Worm (Caenorhabditis elegans) whole organism, early embryonic: ENCODE data around the gene samt-1.
"Not testable (repeated sequence)": the region's sequence is repeated elsewhere in the genome, so short reads cannot be mapped to it uniquely, and the experiment has no call there.

ENCODE experiments used
- B0310.2 ChIP-seq: sonication (generic microtip); optimal IDR thresholded peaks from 2 replicates; lab custom pipeline; 2016; ENCODE audit warnings: mild to moderate bottlenecking, missing genetic modification characterization, missing compliant biosample characterization
- F13C5.2 ChIP-seq: sonication (generic microtip); optimal IDR thresholded peaks from 2 replicates; lab custom pipeline; 2017; ENCODE audit warnings: mild to moderate bottlenecking, missing genetic modification characterization, inconsistent platforms, missing compliant biosample characterization
- aly-1 ChIP-seq: sonication (generic microtip); optimal IDR thresholded peaks from 2 replicates; lab custom pipeline; 2016; ENCODE audit warnings: missing genetic modification characterization, missing compliant biosample characterization
- ama-1 ChIP-seq: fragments of 150-350 bp; optimal IDR thresholded peaks from 2 replicates; lab custom pipeline; 2014
- ceh-13 ChIP-seq: fragments of 200-800 bp; sonication (Bioruptor generic); optimal IDR thresholded peaks from 2 replicates; lab custom pipeline; 2018; ENCODE audit warnings: mild to moderate bottlenecking, missing genetic modification characterization, missing compliant biosample characterization
- ceh-36 ChIP-seq: sonication (generic microtip); optimal IDR thresholded peaks from 2 replicates; lab custom pipeline; 2016; ENCODE audit warnings: missing genetic modification characterization, inconsistent platforms, missing compliant biosample characterization
- ets-7 ChIP-seq: sonication (generic microtip); optimal IDR thresholded peaks from 2 replicates; lab custom pipeline; 2016; ENCODE audit warnings: missing genotype, missing genetic modification characterization, missing compliant biosample characterization
- flt-1 ChIP-seq: fragments of 200-800 bp; sonication (Bioruptor generic); IDR thresholded peaks from 2 replicates; pipeline ENCODE4 v1.3.6; 2022; ENCODE audit warnings: missing genetic modification characterization, missing compliant biosample characterization
- hmbx-1 ChIP-seq: sonication (generic microtip); optimal IDR thresholded peaks from 2 replicates; lab custom pipeline; 2016; ENCODE audit warnings: mild to moderate bottlenecking, missing genetic modification characterization, missing compliant biosample characterization
- hmg-4 ChIP-seq: fragments of 200-800 bp; sonication (Bioruptor generic); optimal IDR thresholded peaks from 2 replicates; lab custom pipeline; 2018; ENCODE audit warnings: mild to moderate bottlenecking, missing genetic modification characterization, missing compliant biosample characterization
- hnd-1 ChIP-seq: sonication (generic microtip); optimal IDR thresholded peaks from 2 replicates; lab custom pipeline; 2016; ENCODE audit warnings: missing genetic modification characterization, missing compliant biosample characterization
- pes-1 ChIP-seq: fragments of 200-800 bp; sonication (Bioruptor generic); IDR thresholded peaks from 2 replicates; pipeline ENCODE4 v1.3.6; 2022; ENCODE audit warnings: missing genetic modification reagents, missing genetic modification characterization, missing compliant biosample characterization
- scrt-1 ChIP-seq: fragments of 200-800 bp; sonication (Bioruptor generic); IDR thresholded peaks from 2 replicates; pipeline ENCODE4 v1.3.6; 2022; ENCODE audit warnings: missing genetic modification characterization, missing compliant biosample characterization
- sea-1 ChIP-seq: fragments of 200-800 bp; sonication (Bioruptor generic); conservative IDR thresholded peaks from 2 replicates; pipeline ENCODE4 v1.3.6; 2022; ENCODE audit warnings: missing genetic modification characterization, missing compliant biosample characterization
- tbx-11 ChIP-seq: fragments of 200-800 bp; sonication (Bioruptor generic); IDR thresholded peaks from 2 replicates; pipeline ENCODE4 v1.3.6; 2022; ENCODE audit warnings: missing genetic modification characterization, missing compliant biosample characterization
- tbx-37 ChIP-seq: fragments of 200-800 bp; sonication (Bioruptor generic); conservative IDR thresholded peaks from 2 replicates; pipeline ENCODE4 v1.3.6; 2022; ENCODE audit warnings: missing genetic modification reagents, missing genetic modification characterization, missing compliant biosample characterization
- tra-4 ChIP-seq: sonication (generic microtip); optimal IDR thresholded peaks from 2 replicates; lab custom pipeline; 2017; ENCODE audit warnings: missing genetic modification characterization, missing compliant biosample characterization

The samt-1 gene

DNA sequence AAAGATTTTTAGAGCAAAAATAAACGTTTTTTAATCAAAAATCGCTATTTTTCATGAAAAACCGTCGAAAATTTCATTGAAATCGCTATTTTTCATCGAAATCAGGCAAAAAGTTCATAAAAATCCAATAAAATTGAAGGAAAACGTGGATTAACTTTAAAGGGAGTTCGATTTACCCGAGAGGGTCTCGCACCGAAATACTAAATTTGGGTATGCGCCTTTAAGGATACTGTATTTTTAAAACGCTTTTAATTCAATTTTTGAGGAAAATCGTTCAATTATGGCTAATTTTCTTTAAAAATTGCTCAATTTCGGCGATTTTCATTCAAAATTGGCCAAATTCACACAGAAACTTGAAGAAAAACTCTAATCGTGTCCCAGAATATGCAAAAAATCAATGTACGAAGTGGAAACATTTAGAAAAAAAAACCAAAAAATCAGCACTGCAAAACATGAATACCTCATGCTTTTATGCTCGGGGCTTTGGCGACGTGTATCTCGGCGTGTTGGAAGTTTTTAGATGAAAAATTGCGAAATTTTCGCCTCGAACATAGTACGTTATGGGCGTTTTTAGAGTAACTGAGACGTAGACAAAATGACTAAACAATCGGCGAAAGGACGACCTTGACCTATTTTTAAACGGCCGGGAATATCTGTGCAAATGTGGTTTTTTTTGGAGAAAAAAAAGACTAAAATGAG, 38.3 kb upstream of the samt-1 start:
- TF ChIP-seq ama-1 (lab: Kevin White, UChicago) (no peak), tbx-37 (GFP tag; lab: Robert Waterston, UW) (no peak), ets-7 (tag; lab: Kevin White, UChicago) (no peak), hnd-1 (no peak), ceh-36 (no peak), hmbx-1 (tag; lab: Kevin White, UChicago) (no peak)

DNA sequence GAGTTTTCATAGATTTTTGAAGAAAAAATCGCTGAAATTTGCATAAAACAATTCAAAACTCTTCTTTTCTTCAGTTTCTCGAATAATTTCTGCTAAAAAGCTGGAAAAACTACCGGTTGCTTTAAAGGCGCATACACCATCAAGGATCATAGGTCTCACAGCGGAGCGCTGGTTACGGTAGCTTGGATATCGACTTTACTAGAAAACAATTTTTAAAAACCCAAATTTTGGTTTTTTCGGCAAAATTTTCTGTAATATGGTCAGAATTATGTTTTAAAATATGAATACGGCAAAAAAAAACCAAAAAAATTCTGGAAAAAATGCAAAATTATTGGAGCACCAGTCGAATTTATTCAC, 37.7 kb upstream of the samt-1 start:
- TF ChIP-seq B0310.2 (tag; lab: Kevin White, UChicago) (no peak), tra-4 (tag; lab: Kevin White, UChicago) (no peak), ets-7 (tag; lab: Kevin White, UChicago) (no peak), ama-1 (lab: Kevin White, UChicago) (no peak), pes-1 (no peak), tbx-37 (GFP tag; lab: Robert Waterston, UW) (no peak), flt-1 (GFP tag; lab: Robert Waterston, UW) (no peak), aly-1 (no peak), scrt-1 (no peak), ceh-13 (GFP tag; lab: Kevin White, UChicago) (no peak), hmg-4 (GFP tag; lab: Kevin White, UChicago) (no peak), ceh-36 (no peak), hmbx-1 (tag; lab: Kevin White, UChicago) (no peak), tbx-11 (GFP tag; lab: Robert Waterston, UW) (no peak), F13C5.2 (tag; lab: Kevin White, UChicago) (no peak), sea-1 (GFP tag; lab: Robert Waterston, UW) (no peak), hnd-1 (no peak)

DNA sequence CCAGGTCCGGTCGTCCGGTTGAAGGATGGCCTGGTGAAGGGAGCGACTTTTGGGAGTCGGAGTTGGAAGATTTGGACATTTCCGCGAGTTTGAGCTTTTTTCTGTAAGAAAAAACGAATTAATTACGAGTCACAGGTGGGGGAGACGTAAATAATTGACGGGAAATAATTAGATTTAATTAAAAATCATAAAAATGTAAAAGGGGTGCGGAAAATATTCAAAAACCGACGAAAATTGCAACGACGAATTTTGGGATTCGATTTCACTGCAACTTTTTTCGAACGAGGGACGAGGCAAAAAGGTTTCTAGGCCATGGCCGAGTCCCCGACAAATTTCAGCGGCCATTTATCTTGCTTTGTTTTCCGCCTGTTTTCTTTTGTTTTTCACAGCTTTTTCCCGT, 36.6 kb upstream of the samt-1 start, which contains the start of gene Y54G2A.19:
TSS of gene Y54G2A.19 (minus strand) at position 101 of the 400 bp plus-strand sequence.
- TF ChIP-seq tra-4 (tag; lab: Kevin White, UChicago); aly-1; hmg-4 (GFP tag; lab: Kevin White, UChicago): not testable (repeated sequence)

DNA sequence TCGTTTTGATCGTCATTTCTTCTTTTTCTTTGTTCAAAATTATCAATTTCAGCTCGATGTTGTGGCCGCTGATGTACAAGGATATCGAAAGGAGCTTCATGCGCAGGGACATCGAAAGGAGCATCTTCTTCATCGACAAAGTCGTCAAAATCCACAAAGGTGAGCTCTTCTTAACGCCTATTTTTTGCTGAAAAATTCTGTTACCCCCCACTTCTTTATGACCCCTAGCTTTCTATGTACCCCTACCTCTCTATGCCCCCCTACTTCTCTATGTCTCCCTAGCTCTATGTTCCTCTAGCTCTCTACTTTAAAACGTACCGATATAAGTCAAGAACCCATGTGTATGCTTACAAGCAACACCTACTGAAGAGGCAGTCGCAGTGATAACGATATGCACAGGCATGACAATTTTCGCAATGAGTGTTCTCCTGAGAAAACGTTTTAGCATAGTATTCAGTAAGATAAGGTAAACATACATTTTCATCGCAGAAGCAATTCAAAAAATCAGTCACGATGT, 33.5 kb upstream of the samt-1 start, which contains the start of gene Y54G2A.36:
TSS of gene Y54G2A.36 (plus strand) at position 51 of the 517 bp plus-strand sequence.
- TF ChIP-seq B0310.2 (tag; lab: Kevin White, UChicago) (no peak), hmg-4 (GFP tag; lab: Kevin White, UChicago) (no peak), aly-1 (no peak), pes-1 (no peak), scrt-1 (no peak), hmbx-1 (tag; lab: Kevin White, UChicago) (no peak), tbx-11 (GFP tag; lab: Robert Waterston, UW) (no peak), tra-4 (tag; lab: Kevin White, UChicago) (no peak), ceh-13 (GFP tag; lab: Kevin White, UChicago) (no peak), F13C5.2 (tag; lab: Kevin White, UChicago) (no peak), hnd-1 (no peak), ets-7 (tag; lab: Kevin White, UChicago) (no peak), sea-1 (GFP tag; lab: Robert Waterston, UW) (no peak), ceh-36 (no peak), ama-1 (lab: Kevin White, UChicago) (no peak), tbx-37 (GFP tag; lab: Robert Waterston, UW) (no peak), flt-1 (GFP tag; lab: Robert Waterston, UW) (no peak)

DNA sequence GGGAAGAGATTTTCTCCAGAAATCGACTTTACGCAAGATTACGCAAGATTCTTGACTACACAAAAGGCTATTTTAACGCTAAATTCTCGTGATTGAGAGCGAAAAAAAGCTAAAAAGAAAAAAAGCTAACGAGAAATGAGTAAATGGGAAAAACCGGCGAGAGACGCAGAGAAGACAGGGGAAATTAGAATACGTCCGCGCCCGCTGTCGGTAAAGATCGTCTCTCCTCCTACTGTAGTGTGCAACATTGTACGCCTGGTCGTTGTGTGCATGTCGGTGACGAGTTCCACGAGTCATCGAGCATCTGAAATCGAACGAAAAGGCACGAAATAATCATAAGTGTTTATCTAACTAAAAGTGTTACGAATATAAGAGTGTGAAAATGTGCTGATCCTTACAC, 16.7 kb upstream of the samt-1 start:
- no peak for TF ChIP-seq tbx-37 (GFP tag; lab: Robert Waterston, UW)
- TF ChIP-seq sea-1 (GFP tag; lab: Robert Waterston, UW): no peak
- no peak for TF ChIP-seq ceh-13 (GFP tag; lab: Kevin White, UChicago)
- TF ChIP-seq ets-7 (tag; lab: Kevin White, UChicago): no peak
- no peak for TF ChIP-seq ama-1 (lab: Kevin White, UChicago)
- no peak for TF ChIP-seq F13C5.2 (tag; lab: Kevin White, UChicago)
- TF ChIP-seq pes-1: no peak
- TF ChIP-seq tra-4 (tag; lab: Kevin White, UChicago): no peak
- TF ChIP-seq scrt-1: no peak
- TF ChIP-seq ceh-36: no peak
- no peak for TF ChIP-seq B0310.2 (tag; lab: Kevin White, UChicago)
- no peak for TF ChIP-seq hmbx-1 (tag; lab: Kevin White, UChicago)

DNA sequence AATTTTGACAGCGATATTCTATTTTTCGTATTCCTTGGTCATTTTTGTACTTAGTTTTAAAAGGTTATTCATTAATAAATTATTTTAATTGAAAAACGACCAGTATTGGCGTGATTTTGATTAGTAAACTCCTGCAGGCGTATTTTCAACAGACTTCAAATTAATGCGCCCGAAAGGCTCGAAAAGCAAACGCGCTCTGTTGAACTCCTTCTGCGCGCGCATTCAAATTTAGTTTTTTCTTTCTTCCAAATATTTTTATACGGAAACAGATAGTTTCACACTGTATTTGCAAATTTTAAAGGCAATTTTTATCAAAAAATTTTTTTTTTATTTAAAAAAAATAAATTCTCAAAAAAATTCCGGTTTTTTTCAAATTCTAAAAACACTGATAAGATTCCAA, 15.2 kb upstream of the samt-1 start:
- TF ChIP-seq scrt-1: no peak
- no peak for TF ChIP-seq F13C5.2 (tag; lab: Kevin White, UChicago)
- no peak for TF ChIP-seq ets-7 (tag; lab: Kevin White, UChicago)

DNA sequence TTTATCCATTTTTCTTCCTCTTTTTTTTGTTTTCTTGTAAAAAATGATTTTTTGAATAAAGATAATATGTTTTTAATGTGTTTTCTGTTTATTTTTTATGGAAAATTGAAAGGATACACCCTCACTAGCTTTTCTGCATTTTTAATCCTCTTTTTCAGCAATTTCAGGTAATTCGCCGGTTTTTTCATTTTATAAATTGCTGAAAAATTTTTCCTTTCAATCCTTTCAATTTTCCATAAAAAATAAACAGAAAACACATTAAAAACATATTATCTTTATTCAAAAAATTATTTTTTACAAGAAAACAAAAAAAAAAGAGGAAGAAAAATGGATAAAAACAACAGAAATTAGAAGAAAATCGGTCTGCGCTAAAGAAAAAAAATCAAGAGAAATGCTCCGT, 13.5 kb upstream of the samt-1 start, which contains the start of gene Y54G2A.50:
TSS of gene Y54G2A.50 (plus strand) at position 301 of the 400 bp plus-strand sequence.
- not testable (repeated sequence) for TF ChIP-seq hmg-4 (GFP tag; lab: Kevin White, UChicago); hmbx-1 (tag; lab: Kevin White, UChicago); aly-1

DNA sequence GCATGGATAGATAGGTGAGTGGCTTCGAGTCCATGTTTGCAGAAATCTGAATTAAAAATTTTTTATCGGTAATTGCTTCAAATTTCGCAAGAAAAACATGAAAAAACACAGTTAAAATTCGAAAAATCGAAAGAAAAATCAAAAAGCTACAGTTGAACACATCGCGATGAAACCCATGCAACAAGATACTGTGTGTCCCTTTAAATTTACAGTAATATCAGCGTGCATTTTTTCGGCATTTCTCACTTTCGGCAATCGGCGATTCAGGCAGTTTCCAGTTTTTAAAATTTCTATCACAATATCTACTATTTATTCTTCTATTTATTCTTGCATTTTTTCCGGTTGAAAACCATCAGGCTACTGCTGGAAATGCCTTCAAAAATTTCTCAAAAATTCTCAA, 9.0 kb upstream of the samt-1 start, which contains the start of gene fbxc-45:
TSS of gene fbxc-45 (minus strand) at position 48 of the 400 bp plus-strand sequence.
- TF ChIP-seq F13C5.2 (tag; lab: Kevin White, UChicago) (no peak), hmg-4 (GFP tag; lab: Kevin White, UChicago) (no peak), hmbx-1 (tag; lab: Kevin White, UChicago) (no peak), pes-1 (no peak), ama-1 (lab: Kevin White, UChicago) (no peak), aly-1 (no peak), tra-4 (tag; lab: Kevin White, UChicago) (no peak), scrt-1 (no peak), ceh-36 (no peak), ets-7 (tag; lab: Kevin White, UChicago) (no peak), sea-1 (GFP tag; lab: Robert Waterston, UW) (no peak), flt-1 (GFP tag; lab: Robert Waterston, UW) (no peak), tbx-37 (GFP tag; lab: Robert Waterston, UW) (no peak), B0310.2 (tag; lab: Kevin White, UChicago) (no peak), hnd-1 (no peak), ceh-13 (GFP tag; lab: Kevin White, UChicago) (no peak), tbx-11 (GFP tag; lab: Robert Waterston, UW) (no peak)
